Fruit fly (Drosophila melanogaster) whole organism: ENCODE results near the gene sti.

Experiments used
- pan ChIP-seq: fragments of >200 bp; optimal IDR thresholded peaks from 2 replicates; lab custom pipeline; 2017
- usp ChIP-seq: fragments of >200 bp; optimal IDR thresholded peaks from 2 replicates; lab custom pipeline; 2017; ENCODE audit warnings: missing biosample characterization, missing genetic modification characterization, mixed read lengths

dm6 chr3L:12478229-12478628, 36.4 kb downstream of the sti start:
- no peak for TF ChIP-seq pan
- TF ChIP-seq usp (GFP tag; lab: Kevin White, UChicago): no peak
